Fruit fly (Drosophila melanogaster): Measurements from ENCODE around the gene CG32563.

CG32563 gene

DNA sequence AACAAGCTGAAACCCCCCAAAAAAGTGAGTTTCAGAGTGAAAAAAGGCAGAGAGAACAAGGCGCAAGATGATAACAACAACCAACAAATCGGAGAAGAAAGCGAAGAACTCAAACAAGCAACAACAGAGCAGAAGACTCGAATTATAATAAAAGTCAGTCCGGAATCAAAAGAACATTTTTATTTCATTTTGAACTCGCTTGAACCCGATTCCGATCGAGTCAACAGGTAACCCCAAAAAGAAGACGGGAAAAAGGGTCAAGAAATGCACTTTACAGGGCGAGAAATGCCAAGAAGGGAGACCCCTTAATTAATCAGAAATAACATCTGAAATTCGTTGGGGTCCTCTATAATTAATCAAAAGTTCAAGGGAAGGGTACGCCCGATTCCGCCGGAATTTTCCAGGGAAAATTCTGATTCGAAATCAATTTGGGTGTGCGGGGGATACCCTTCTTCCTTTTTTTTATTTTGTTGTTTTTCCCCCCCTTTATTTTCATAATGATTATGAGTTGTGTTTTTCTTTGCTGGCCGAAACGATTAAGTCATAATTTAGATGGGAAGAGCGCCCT lies 45.7 kb upstream of the CG32563 start:
- TF ChIP-seq dsf (GFP tag; optimal IDR thresholded peaks at IDR 0.05; ENCODE audit: borderline replicate concordance): no peak
- TF ChIP-seq Rel (GFP tag; optimal IDR thresholded peaks at IDR 0.05): no peak
- TF ChIP-seq Rel (tag; optimal IDR thresholded peaks at IDR 0.05): peak; percentile 35
- no peak for TF ChIP-seq Mio (GFP tag; optimal IDR thresholded peaks at IDR 0.05)

DNA sequence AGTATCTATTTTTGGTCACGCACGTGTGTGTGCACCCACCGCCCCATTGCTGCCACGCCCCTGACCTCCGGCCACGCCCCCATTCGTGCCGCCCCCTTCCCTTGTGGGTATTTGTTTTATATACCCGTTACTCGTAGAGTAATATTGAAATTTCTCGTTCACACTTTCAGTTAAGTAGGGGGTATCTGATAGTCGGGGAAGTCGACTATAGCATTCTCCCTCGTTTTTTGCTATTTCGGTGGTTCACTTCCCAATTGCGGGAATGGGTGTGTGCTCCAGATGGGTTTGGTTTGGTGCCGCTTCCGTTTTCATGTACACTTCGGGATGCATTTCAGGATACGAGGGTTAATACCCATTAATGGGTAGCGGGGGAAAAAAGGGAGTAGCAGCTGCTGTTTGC lies 40.9 kb upstream of the CG32563 start:
- TF ChIP-seq Vsx2 (GFP tag; optimal IDR thresholded peaks at IDR 0.05; ENCODE audit: partially characterized antibody): no peak
- no peak for TF ChIP-seq fru (GFP tag; optimal IDR thresholded peaks at IDR 0.05)
- TF ChIP-seq dsf (GFP tag; optimal IDR thresholded peaks at IDR 0.05; ENCODE audit: borderline replicate concordance): no peak
- TF ChIP-seq h (GFP tag; optimal IDR thresholded peaks at IDR 0.05): no peak
- TF ChIP-seq br (GFP tag; optimal IDR thresholded peaks at IDR 0.05): no peak
- no peak for TF ChIP-seq Hr78 (GFP tag; optimal IDR thresholded peaks at IDR 0.05)
- TF ChIP-seq Mio (GFP tag; optimal IDR thresholded peaks at IDR 0.05): no peak
- no peak for TF ChIP-seq lola (GFP tag; optimal IDR thresholded peaks at IDR 0.05)
- no peak for TF ChIP-seq CrebA (GFP tag; optimal IDR thresholded peaks at IDR 0.05; ENCODE audit: borderline replicate concordance)

- no peak for TF ChIP-seq dsf (GFP tag; optimal IDR thresholded peaks at IDR 0.05; ENCODE audit: borderline replicate concordance)
- no peak for TF ChIP-seq GATAd (GFP tag; optimal IDR thresholded peaks at IDR 0.05)
- TF ChIP-seq sage (GFP tag; optimal IDR thresholded peaks at IDR 0.05): no peak
- TF ChIP-seq h (GFP tag; optimal IDR thresholded peaks at IDR 0.05): peak; percentile 32
- TF ChIP-seq OdsH (GFP tag; optimal IDR thresholded peaks at IDR 0.05): peak; percentile 3
- TF ChIP-seq woc (GFP tag; optimal IDR thresholded peaks at IDR 0.05): no peak
- no peak for TF ChIP-seq ey (GFP tag; optimal IDR thresholded peaks at IDR 0.05)
- TF ChIP-seq fru (GFP tag; optimal IDR thresholded peaks at IDR 0.05): peak; percentile 31
- peak in 1 of 2 experiments; percentile 57 for TF ChIP-seq foxo (GFP tag; optimal IDR thresholded peaks at IDR 0.05)
- no peak for TF ChIP-seq pan (optimal IDR thresholded peaks at IDR 0.05)
- no peak for TF ChIP-seq tai (GFP tag; optimal IDR thresholded peaks at IDR 0.05)
- no peak for TF ChIP-seq Rel (GFP tag; optimal IDR thresholded peaks at IDR 0.05)
- TF ChIP-seq Rel (tag; optimal IDR thresholded peaks at IDR 0.05): peak; percentile 37
- peak; percentile 72 for TF ChIP-seq Sp1 (GFP tag; optimal IDR thresholded peaks at IDR 0.05)
- no peak for TF ChIP-seq lola (GFP tag; optimal IDR thresholded peaks at IDR 0.05)
- no peak for TF ChIP-seq Myc (optimal IDR thresholded peaks at IDR 0.05)
- TF ChIP-seq usp (GFP tag; optimal IDR thresholded peaks at IDR 0.05): no peak
- no peak for TF ChIP-seq Dfd (GFP tag; optimal IDR thresholded peaks at IDR 0.05)
- TF ChIP-seq Abd-B (GFP tag; optimal IDR thresholded peaks at IDR 0.05): no peak
- TF ChIP-seq br (GFP tag; optimal IDR thresholded peaks at IDR 0.05): no peak
- TF ChIP-seq Vsx2 (GFP tag; optimal IDR thresholded peaks at IDR 0.05; ENCODE audit: partially characterized antibody): peak; percentile 69
- TF ChIP-seq N (GFP tag; optimal IDR thresholded peaks at IDR 0.05): no peak
- no peak for TF ChIP-seq Hr83 (GFP tag; optimal IDR thresholded peaks at IDR 0.05; ENCODE audit: poor library complexity, severe bottlenecking)
- TF ChIP-seq dmrt93B (GFP tag; optimal IDR thresholded peaks at IDR 0.05): peak; percentile 21
- no peak for TF ChIP-seq jim (GFP tag; optimal IDR thresholded peaks at IDR 0.05)
- TF ChIP-seq Dif (GFP tag; optimal IDR thresholded peaks at IDR 0.05; ENCODE audit: partially characterized antibody): peak; percentile 88
- peak; percentile 76 for TF ChIP-seq HLH106 (tag; optimal IDR thresholded peaks at IDR 0.05)
- TF ChIP-seq psq (GFP tag; optimal IDR thresholded peaks at IDR 0.05): peak; percentile 62
- peak; percentile 75 to 87 for TF ChIP-seq dl (GFP tag; optimal IDR thresholded peaks at IDR 0.05; ENCODE audit: insufficient read depth in 1 of 2, partially characterized antibody in 2 of 2)
- TF ChIP-seq sv (GFP tag; optimal IDR thresholded peaks at IDR 0.05): no peak
- no peak for TF ChIP-seq CG32264 (GFP tag; optimal IDR thresholded peaks at IDR 0.05)
- no peak for TF ChIP-seq Hnf4 (GFP tag; optimal IDR thresholded peaks at IDR 0.05)
- TF ChIP-seq Hr78 (GFP tag; optimal IDR thresholded peaks at IDR 0.05): no peak
- TF ChIP-seq Jra (GFP tag; optimal IDR thresholded peaks at IDR 0.05): no peak
- no peak for TF ChIP-seq brk (GFP tag; optimal IDR thresholded peaks at IDR 0.05)
- peak; percentile 31 for TF ChIP-seq CG9705 (GFP tag; optimal IDR thresholded peaks at IDR 0.05)
- TF ChIP-seq rgr (GFP tag; optimal IDR thresholded peaks at IDR 0.05): peak; percentile 33
- peak; percentile 13 for TF ChIP-seq CrebA (GFP tag; optimal IDR thresholded peaks at IDR 0.05; ENCODE audit: borderline replicate concordance)
- no peak for TF ChIP-seq Mio (GFP tag; optimal IDR thresholded peaks at IDR 0.05)
These were observed 37.7 kb upstream of the CG32563 start for dm6 chrX:17170484-17170944.

Data from whole organism, wandering third instar larva.